Fruit fly (Drosophila melanogaster) whole organism, embryonic: ENCODE data around the gene Tre1.
A peak's percentile ranks its signal among the peaks of the same experiment; 100 is the strongest.

Source experiments
- B-H2 ChIP-seq: fragments of 200-800 bp; sonication (Bioruptor generic); optimal IDR thresholded peaks from 2 replicates; lab custom pipeline; 2018; ENCODE audit warnings: missing biosample characterization, mild to moderate bottlenecking, missing genetic modification characterization
- Bgb ChIP-seq: fragments of 200-800 bp; sonication (Bioruptor generic); IDR thresholded peaks from 2 replicates; pipeline ENCODE4 v1.3.6; 2022; ENCODE audit warnings: missing biosample characterization, missing genetic modification characterization; ENCODE audit not compliant: partially characterized antibody
- CG10431 ChIP-seq: fragments of 200-800 bp; sonication (Bioruptor generic); optimal IDR thresholded peaks from 3 replicates; lab custom pipeline; 2018; ENCODE audit warnings: missing biosample characterization, mild to moderate bottlenecking, missing genetic modification characterization
- CG11456 ChIP-seq: fragments of 200-800 bp; sonication (Bioruptor generic); IDR thresholded peaks from 3 replicates; pipeline ENCODE4 v1.3.6; 2022; ENCODE audit warnings: missing biosample characterization, missing genetic modification characterization
- CG11560 ChIP-seq: fragments of 200-800 bp; sonication (Bioruptor generic); IDR thresholded peaks from 3 replicates; pipeline ENCODE4 v1.3.6; 2022; ENCODE audit warnings: missing biosample characterization, missing genetic modification characterization
- CG12071 ChIP-seq: fragments of 200-800 bp; sonication (Bioruptor generic); optimal IDR thresholded peaks from 3 replicates; lab custom pipeline; 2018; ENCODE audit warnings: missing biosample characterization, mild to moderate bottlenecking, missing genetic modification characterization
- CG12299 ChIP-seq: fragments of 200-800 bp; sonication (Bioruptor generic); optimal IDR thresholded peaks from 2 replicates; lab custom pipeline; 2018; ENCODE audit warnings: missing biosample characterization, mild to moderate bottlenecking, missing genetic modification characterization
- CG12391 ChIP-seq: fragments of 200-800 bp; sonication (Bioruptor generic); optimal IDR thresholded peaks from 3 replicates; lab custom pipeline; 2018; ENCODE audit warnings: missing biosample characterization, mild to moderate bottlenecking, missing genetic modification characterization, moderate library complexity
- CG12769 ChIP-seq: fragments of 200-800 bp; sonication (Bioruptor generic); optimal IDR thresholded peaks from 2 replicates; lab custom pipeline; 2019; ENCODE audit warnings: missing biosample characterization, mild to moderate bottlenecking, missing genetic modification characterization, moderate library complexity
- CG14014 ChIP-seq: fragments of 200-800 bp; sonication (Bioruptor generic); IDR thresholded peaks from 2 replicates; pipeline ENCODE4 v1.3.6; 2022; ENCODE audit warnings: missing biosample characterization, missing genetic modification characterization
- CG14667 ChIP-seq: fragments of 200-800 bp; sonication (Bioruptor generic); IDR thresholded peaks from 2 replicates; pipeline ENCODE4 v1.3.6; 2022; ENCODE audit warnings: missing biosample characterization, missing genetic modification characterization
- CG15269 ChIP-seq: fragments of 200-800 bp; sonication (Bioruptor generic); optimal IDR thresholded peaks from 2 replicates; lab custom pipeline; 2018; ENCODE audit warnings: missing biosample characterization, mild to moderate bottlenecking, missing genetic modification characterization, moderate library complexity
- CG18599 ChIP-seq: fragments of 200-800 bp; sonication (Bioruptor generic); optimal IDR thresholded peaks from 3 replicates; lab custom pipeline; 2017; ENCODE audit warnings: missing biosample characterization, missing genetic modification characterization, mild to moderate bottlenecking, moderate library complexity, missing genetic modification reagents
- CG3838 ChIP-seq: fragments of 200-800 bp; sonication (Bioruptor generic); optimal IDR thresholded peaks from 3 replicates; lab custom pipeline; 2016; ENCODE audit warnings: missing biosample characterization, missing genetic modification characterization
- CG5180 ChIP-seq: fragments of 200-800 bp; sonication (Bioruptor generic); optimal IDR thresholded peaks from 3 replicates; lab custom pipeline; 2017; ENCODE audit warnings: missing biosample characterization, missing genetic modification characterization, mild to moderate bottlenecking, moderate library complexity, missing genetic modification reagents
- CG5245 ChIP-seq: fragments of 200-800 bp; sonication (Bioruptor generic); optimal IDR thresholded peaks from 3 replicates; lab custom pipeline; 2016; ENCODE audit warnings: missing biosample characterization, missing genetic modification characterization
- CG5953 ChIP-seq: fragments of 200-800 bp; sonication (Bioruptor generic); IDR thresholded peaks from 2 replicates; pipeline ENCODE4 v1.3.6; 2022; ENCODE audit warnings: missing biosample characterization, missing genetic modification characterization
- CG7357 ChIP-seq: fragments of 200-800 bp; sonication (Bioruptor generic); IDR thresholded peaks from 3 replicates; pipeline ENCODE4 v1.3.6; 2022; ENCODE audit warnings: missing biosample characterization, missing genetic modification characterization
- Doc3 ChIP-seq: fragments of 200-800 bp; sonication (Bioruptor generic); IDR thresholded peaks from 3 replicates; pipeline ENCODE4 v1.3.6; 2022; ENCODE audit warnings: missing biosample characterization, missing genetic modification characterization; ENCODE audit not compliant: partially characterized antibody
- Dref ChIP-seq: fragments of 200-800 bp; sonication (Bioruptor generic); IDR thresholded peaks from 2 replicates; pipeline ENCODE4 v1.3.6; 2022; ENCODE audit warnings: missing biosample characterization, missing genetic modification characterization
- HLH4C ChIP-seq: fragments of 200-800 bp; sonication (Bioruptor generic); IDR thresholded peaks from 3 replicates; pipeline ENCODE4 v1.3.6; 2022; ENCODE audit warnings: missing biosample characterization, missing genetic modification characterization; ENCODE audit not compliant: partially characterized antibody
- Hmr ChIP-seq: fragments of 200-800 bp; sonication (Bioruptor generic); optimal IDR thresholded peaks from 3 replicates; lab custom pipeline; 2017; ENCODE audit warnings: mild to moderate bottlenecking, missing biosample characterization, missing genetic modification reagents, missing genetic modification characterization
- MTF-1 ChIP-seq: fragments of 200-800 bp; sonication (Bioruptor generic); optimal IDR thresholded peaks from 2 replicates; lab custom pipeline; 2018; ENCODE audit warnings: missing biosample characterization, mild to moderate bottlenecking, missing genetic modification characterization, borderline replicate concordance
- Myb ChIP-seq: fragments of 200-800 bp; sonication (Bioruptor generic); optimal IDR thresholded peaks from 2 replicates; lab custom pipeline; 2016; ENCODE audit warnings: missing biosample characterization, missing genetic modification characterization
- NC2α ChIP-seq: fragments of 200-800 bp; sonication (Bioruptor generic); optimal IDR thresholded peaks from 2 replicates; lab custom pipeline; 2016; ENCODE audit warnings: missing biosample characterization, missing genetic modification characterization
- Neu2 ChIP-seq: fragments of 200-800 bp; sonication (Bioruptor generic); optimal IDR thresholded peaks from 3 replicates; lab custom pipeline; 2016; ENCODE audit warnings: missing biosample characterization, missing genetic modification characterization, borderline replicate concordance
- Nf-YC ChIP-seq: fragments of 200-800 bp; optimal IDR thresholded peaks from 3 replicates; lab custom pipeline; 2019; ENCODE audit warnings: missing biosample characterization, mild to moderate bottlenecking, missing genetic modification characterization, moderate library complexity
- Optix ChIP-seq: fragments of 200-800 bp; sonication (Bioruptor generic); IDR thresholded peaks from 3 replicates; pipeline ENCODE4 v1.3.6; 2022; ENCODE audit warnings: missing biosample characterization, missing genetic modification characterization
- Stat92E ChIP-seq, 3 experiments: fragments of >200 bp in 2 of 3; fragments of 200-800 bp in 1 of 3; sonication (Bioruptor generic) in 1 of 3; optimal IDR thresholded peaks; 2 replicates each; lab custom pipeline; 2017 to 2019; ENCODE audit warnings: missing biosample characterization in 3 of 3, missing genetic modification characterization in 3 of 3, mild to moderate bottlenecking in 1 of 3, moderate library complexity in 1 of 3
- Xrp1 ChIP-seq: fragments of 200-800 bp; sonication (Bioruptor generic); IDR thresholded peaks from 2 replicates; pipeline ENCODE4 v1.3.6; 2022; ENCODE audit warnings: missing biosample characterization, missing genetic modification characterization
- bbx ChIP-seq: fragments of 200-800 bp; sonication (Bioruptor generic); IDR thresholded peaks from 2 replicates; pipeline ENCODE4 v1.3.6; 2022; ENCODE audit warnings: missing biosample characterization, missing genetic modification characterization; ENCODE audit not compliant: partially characterized antibody
- bigmax ChIP-seq: fragments of 200-800 bp; sonication (Bioruptor generic); optimal IDR thresholded peaks from 2 replicates; lab custom pipeline; 2018; ENCODE audit warnings: missing biosample characterization, mild to moderate bottlenecking, missing genetic modification characterization
- bowl ChIP-seq: fragments of 200-800 bp; sonication (Bioruptor generic); IDR thresholded peaks from 2 replicates; pipeline ENCODE4 v1.3.6; 2022; ENCODE audit warnings: missing biosample characterization, missing genetic modification characterization
- crc ChIP-seq: fragments of 200-800 bp; sonication (Bioruptor generic); optimal IDR thresholded peaks from 2 replicates; lab custom pipeline; 2016; ENCODE audit warnings: missing biosample characterization, missing genetic modification characterization
- crol ChIP-seq: fragments of 200-800 bp; sonication (Bioruptor generic); IDR thresholded peaks from 2 replicates; pipeline ENCODE4 v1.3.6; 2022; ENCODE audit warnings: missing biosample characterization, missing genetic modification characterization
- da ChIP-seq: fragments of 200-800 bp; sonication (Bioruptor generic); optimal IDR thresholded peaks from 2 replicates; lab custom pipeline; 2016; ENCODE audit warnings: missing biosample characterization, missing genetic modification characterization
- disco-r ChIP-seq: fragments of 200-800 bp; sonication (Bioruptor generic); optimal IDR thresholded peaks from 2 replicates; lab custom pipeline; 2016; ENCODE audit warnings: missing biosample characterization, missing genetic modification characterization
- dm ChIP-seq: fragments of 200-800 bp; sonication (Bioruptor generic); optimal IDR thresholded peaks from 3 replicates; lab custom pipeline; 2016; ENCODE audit warnings: missing biosample characterization, missing genetic modification characterization
- dysf ChIP-seq: fragments of 200-800 bp; sonication (Bioruptor generic); IDR thresholded peaks from 3 replicates; pipeline ENCODE4 v1.3.6; 2022; ENCODE audit warnings: missing biosample characterization, missing genetic modification characterization
- grau ChIP-seq: fragments of 200-800 bp; optimal IDR thresholded peaks from 3 replicates; lab custom pipeline; 2019; ENCODE audit warnings: missing biosample characterization, mild to moderate bottlenecking, missing genetic modification characterization, moderate library complexity
- gro ChIP-seq: fragments of 200-800 bp; sonication (Bioruptor generic); optimal IDR thresholded peaks from 2 replicates; lab custom pipeline; 2016; ENCODE audit warnings: missing biosample characterization, missing genetic modification characterization
- hb ChIP-seq: fragments of 200-800 bp; sonication (Bioruptor generic); IDR thresholded peaks from 3 replicates; pipeline ENCODE4 v1.3.6; 2022; ENCODE audit warnings: missing biosample characterization, missing genetic modification characterization; ENCODE audit not compliant: partially characterized antibody
- knrl ChIP-seq: fragments of 200-800 bp; sonication (Bioruptor generic); IDR thresholded peaks from 3 replicates; pipeline ENCODE4 v1.3.6; 2022; ENCODE audit warnings: missing biosample characterization, missing genetic modification characterization; ENCODE audit not compliant: partially characterized antibody
- nom ChIP-seq: fragments of 200-800 bp; sonication (Bioruptor generic); optimal IDR thresholded peaks from 2 replicates; lab custom pipeline; 2017; ENCODE audit warnings: missing biosample characterization, missing genetic modification characterization, mild to moderate bottlenecking, moderate library complexity, missing genetic modification reagents
- pfk ChIP-seq: fragments of 200-800 bp; sonication (Bioruptor generic); optimal IDR thresholded peaks from 2 replicates; lab custom pipeline; 2018; ENCODE audit warnings: missing biosample characterization, mild to moderate bottlenecking, missing genetic modification characterization, moderate library complexity
- sens ChIP-seq: fragments of 200-800 bp; sonication (Bioruptor generic); peaks from one replicate; lab custom pipeline; 2016; ENCODE audit warnings: missing biosample characterization, missing genetic modification characterization
- sim ChIP-seq: fragments of 200-800 bp; sonication (Bioruptor generic); IDR thresholded peaks from 2 replicates; pipeline ENCODE4 v1.3.6; 2022; ENCODE audit warnings: missing biosample characterization, missing genetic modification characterization
- slp2 ChIP-seq: fragments of 200-800 bp; sonication (Bioruptor generic); optimal IDR thresholded peaks from 2 replicates; lab custom pipeline; 2016; ENCODE audit warnings: missing biosample characterization, missing genetic modification characterization
- sqz ChIP-seq: fragments of 200-800 bp; sonication (Bioruptor generic); optimal IDR thresholded peaks from 3 replicates; lab custom pipeline; 2018; ENCODE audit warnings: missing biosample characterization, mild to moderate bottlenecking, missing genetic modification characterization

Tre1 gene

DNA sequence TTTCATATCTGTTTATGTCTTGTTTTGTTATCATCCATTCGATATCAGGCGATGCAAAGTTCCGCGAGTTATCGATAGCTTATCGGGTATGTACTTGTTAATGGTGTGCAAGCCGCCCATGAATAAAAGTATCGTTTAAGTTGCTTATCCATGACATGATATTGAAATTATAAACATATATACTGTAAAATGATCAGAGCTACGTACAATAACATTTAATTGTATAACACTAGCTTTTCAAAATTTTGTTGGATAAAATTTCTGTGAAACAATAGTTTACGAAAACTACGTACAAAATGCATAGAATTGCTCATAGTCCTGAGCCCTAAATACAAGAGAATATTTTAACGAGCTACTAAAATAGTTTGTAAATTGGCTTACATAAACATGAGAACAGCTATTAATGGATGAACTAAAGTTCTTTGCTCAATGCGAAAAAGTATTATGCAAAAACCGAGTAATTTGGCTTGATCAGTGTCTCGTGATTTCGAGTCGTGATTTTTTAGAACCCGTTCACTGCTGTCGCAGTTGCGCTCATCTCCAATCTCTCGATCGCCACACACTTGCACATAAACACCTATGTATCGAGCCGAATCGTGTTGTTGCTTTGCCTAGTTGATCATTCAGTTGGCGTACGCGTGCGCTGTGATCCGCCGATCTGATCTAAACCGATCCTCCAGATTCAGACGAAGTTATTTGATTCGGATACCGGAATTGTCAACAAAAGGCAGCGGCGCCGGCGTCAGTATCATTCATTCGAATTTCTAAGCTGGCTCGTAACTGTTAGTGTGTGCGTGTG is 9.8 kb upstream of the Tre1 start, which contains the start of the genes PGAP1 and cv (continued):
- TF ChIP-seq dm (GFP tag; lab: Kevin White, UChicago) (no peak), Stat92E (GFP tag; optimal IDR thresholded peaks at IDR 0.05; lab: Kevin White, UChicago) (no peak), Doc3 (GFP tag; lab: Robert Waterston, UW) (peak; percentile 73), Neu2 (GFP tag; lab: Kevin White, UChicago) (no peak), CG11456 (GFP tag; lab: Robert Waterston, UW) (0 out of 3 replicates have a peak, but pooled peaks have one; percentile 49), bowl (GFP tag; lab: Robert Waterston, UW) (no peak), nom (no peak), Hmr (GFP tag; lab: Kevin White, UChicago) (no peak), Xrp1 (0 out of 2 replicates have a peak, but pooled peaks have one; percentile 8), HLH4C (peak; percentile 68), CG12299 (tag; lab: Kevin White, UChicago) (no peak), CG5245 (GFP tag; lab: Kevin White, UChicago) (no peak), crc (GFP tag; lab: Kevin White, UChicago) (no peak), CG14667 (GFP tag; lab: Robert Waterston, UW) (no peak), Dref (peak; percentile 80), CG12769 (tag; lab: Kevin White, UChicago) (no peak), grau (tag; lab: Kevin White, UChicago) (peak; percentile 47), sens (GFP tag; lab: Kevin White, UChicago) (peak; percentile 87), CG3838 (GFP tag; lab: Kevin White, UChicago) (no peak), da (GFP tag; lab: Kevin White, UChicago) (no peak), slp2 (GFP tag; lab: Kevin White, UChicago) (no peak), NC2α (GFP tag; lab: Kevin White, UChicago) (no peak), MTF-1 (GFP tag; lab: Kevin White, UChicago) (no peak), B-H2 (GFP tag; lab: Kevin White, UChicago) (no peak), Bgb (peak; percentile 76), CG18599 (no peak), CG10431 (no peak), Myb (GFP tag; lab: Kevin White, UChicago) (no peak), disco-r (GFP tag; lab: Kevin White, UChicago) (no peak), crol (GFP tag; lab: Robert Waterston, UW) (no peak), sim (GFP tag; lab: Robert Waterston, UW) (no peak), sqz (GFP tag; lab: Kevin White, UChicago) (no peak), hb (no peak), pfk (GFP tag; lab: Kevin White, UChicago) (no peak), CG12391 (tag; lab: Kevin White, UChicago) (peak; percentile 48), bigmax (no peak), CG5953 (no peak), dysf (GFP tag; lab: Robert Waterston, UW) (no peak), Nf-YC (tag; lab: Kevin White, UChicago) (no peak), CG5180 (GFP tag; lab: Kevin White, UChicago) (peak; percentile 60), Optix (no peak), CG12071 (no peak), bbx (GFP tag; lab: Robert Waterston, UW) (peak; percentile 78), gro (GFP tag; lab: Kevin White, UChicago) (no peak), CG14014 (GFP tag; lab: Robert Waterston, UW) (no peak), knrl (GFP tag; lab: Robert Waterston, UW) (peak; percentile 74; the same call in 2 of the 3 replicates), CG15269 (no peak), CG7357 (GFP tag; lab: Robert Waterston, UW) (no peak), CG11560 (peak; percentile 96)
